Worm (Caenorhabditis elegans): ENCODE data around the gene dod-3.

Gene dod-3

DNA sequence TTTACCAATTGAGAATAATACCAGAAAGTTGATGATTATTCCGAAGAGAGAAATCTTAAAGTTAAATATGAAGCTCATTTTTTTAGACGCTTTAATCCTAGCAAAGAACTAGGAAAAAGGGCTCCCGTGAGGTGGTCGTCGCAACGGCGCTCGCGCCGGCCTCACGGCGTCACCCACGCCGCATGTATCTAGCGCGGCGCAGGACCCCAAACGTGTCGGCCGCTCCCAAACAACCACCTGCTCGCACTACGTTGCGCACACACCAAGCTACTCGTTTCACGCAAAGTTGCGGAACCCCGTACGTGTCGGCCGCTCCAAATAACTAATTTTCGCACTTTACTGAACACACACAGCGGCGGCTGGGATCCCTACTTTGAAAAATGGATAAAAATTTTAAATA lies 15.5 kb upstream of the dod-3 start (continued):
- no peak for TF ChIP-seq F57C9.4 (tag; optimal IDR thresholded peaks at IDR 0.05)
- no peak for TF ChIP-seq Y56A3A.18 (GFP tag; IDR thresholded peaks at IDR 0.05)
- TF ChIP-seq cebp-2 (GFP tag; IDR thresholded peaks at IDR 0.05): no peak

DNA sequence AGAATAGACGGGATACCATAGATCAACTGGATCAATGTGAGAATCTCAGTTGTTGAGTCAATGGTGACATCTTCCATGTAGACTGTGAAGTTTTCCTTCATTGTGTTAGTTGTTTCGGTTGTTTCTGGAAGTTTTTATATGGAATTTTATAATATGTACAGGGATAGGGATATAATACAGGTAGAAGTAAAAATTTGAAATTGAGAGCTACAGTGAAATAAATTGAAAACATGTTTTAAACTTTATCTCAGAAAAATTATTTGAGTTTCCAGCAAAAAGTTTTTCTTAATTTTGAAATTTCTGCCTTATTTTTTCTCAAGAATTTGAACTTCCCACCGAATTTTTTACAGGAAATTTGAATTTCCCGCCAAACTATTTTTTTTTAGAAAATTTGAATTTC lies 11.4 kb upstream of the dod-3 start, which contains the start of gene srg-62:
TSS of gene srg-62 (minus strand) at position 101 of the 400 bp plus-strand sequence.
- TF ChIP-seq aptf-2 (GFP tag; conservative IDR thresholded peaks at IDR 0.05) (no peak), B0336.3 (GFP tag; IDR thresholded peaks at IDR 0.05) (no peak)

DNA sequence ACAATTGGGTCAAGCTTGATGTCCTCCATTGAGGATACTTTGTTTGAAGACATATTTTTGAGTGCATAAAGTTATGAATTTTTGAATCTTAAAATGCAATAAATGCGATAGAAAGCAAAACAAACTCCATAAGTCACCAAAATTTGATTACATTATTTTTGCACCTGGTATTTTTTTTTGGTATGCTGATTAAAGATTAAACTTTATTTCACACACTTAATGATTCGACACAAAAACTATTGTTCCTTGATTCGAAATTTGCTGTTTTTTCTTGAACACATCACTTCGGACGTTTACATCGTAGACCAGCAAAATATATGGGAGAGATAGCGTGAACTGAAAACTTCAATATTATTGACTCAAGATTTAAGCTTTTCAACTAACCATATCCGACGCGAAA lies 9.3 kb upstream of the dod-3 start, which contains the start of gene srg-61:
TSS of gene srg-61 (minus strand) at position 101 of the 400 bp plus-strand sequence.
- no peak for TF ChIP-seq ztf-25 (GFP tag; IDR thresholded peaks at IDR 0.05)
- TF ChIP-seq T26A5.8 (tag; optimal IDR thresholded peaks at IDR 0.05): no peak
- no peak for TF ChIP-seq C17E4.6 (GFP tag; IDR thresholded peaks at IDR 0.05)
- TF ChIP-seq B0261.1 (tag; optimal IDR thresholded peaks at IDR 0.05): no peak
- no peak for TF ChIP-seq T07F8.4 (tag; optimal IDR thresholded peaks at IDR 0.05)
- no peak for TF ChIP-seq nfyb-1 (GFP tag; IDR thresholded peaks at IDR 0.05)
- no peak for TF ChIP-seq repo-1 (tag; optimal IDR thresholded peaks at IDR 0.05)
- TF ChIP-seq F22D6.2 (tag; optimal IDR thresholded peaks at IDR 0.05): no peak
- no peak for TF ChIP-seq F33H1.4 (GFP tag; IDR thresholded peaks at IDR 0.05)
- TF ChIP-seq pha-4 (tag; optimal IDR thresholded peaks at IDR 0.05): no peak
- no peak for TF ChIP-seq attf-5 (GFP tag; optimal IDR thresholded peaks at IDR 0.05)
- TF ChIP-seq lsy-27 (tag; optimal IDR thresholded peaks at IDR 0.05; ENCODE audit: borderline replicate concordance, insufficient read depth): no peak

DNA sequence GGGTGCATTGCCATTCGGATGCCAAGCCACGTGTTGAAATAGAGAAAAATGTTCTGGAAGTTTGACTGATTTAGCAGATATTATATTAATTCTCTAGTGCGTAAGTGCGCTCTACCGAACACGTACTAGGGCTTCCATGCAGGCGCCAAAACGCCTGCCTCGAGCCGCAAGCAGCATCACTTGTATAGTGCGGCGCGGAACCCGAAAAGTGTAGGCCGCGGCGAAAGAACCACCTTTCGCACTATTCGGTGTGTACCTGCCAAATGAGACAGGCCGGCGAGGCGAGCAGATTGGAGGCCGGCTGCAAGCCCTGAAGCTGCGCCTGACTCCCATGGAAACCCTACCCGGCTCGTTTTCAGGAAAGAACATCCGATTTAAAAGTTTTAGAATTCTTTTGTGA lies 8.7 kb upstream of the dod-3 start:
- no peak for TF ChIP-seq K11D2.4 (GFP tag; IDR thresholded peaks at IDR 0.05)
- peak; percentile 24 for TF ChIP-seq snpc-3.4 (tag; optimal IDR thresholded peaks at IDR 0.05)
- peak; percentile 56; the same call in 1 of the 2 replicates for TF ChIP-seq lin-26 (GFP tag; IDR thresholded peaks at IDR 0.05)
- no peak for TF ChIP-seq T26A5.8 (tag; optimal IDR thresholded peaks at IDR 0.05)
- no peak for TF ChIP-seq lin-35 (GFP tag; optimal IDR thresholded peaks at IDR 0.05)
- TF ChIP-seq lsy-27 (tag; optimal IDR thresholded peaks at IDR 0.05; ENCODE audit: borderline replicate concordance, insufficient read depth): no peak
- no peak for TF ChIP-seq mxl-1 (tag; optimal IDR thresholded peaks at IDR 0.05)
- no peak for TF ChIP-seq nfyb-1 (GFP tag; IDR thresholded peaks at IDR 0.05)
- TF ChIP-seq egrh-3 (GFP tag; IDR thresholded peaks at IDR 0.05): peak; percentile 37; the same call in 1 of the 2 replicates
- TF ChIP-seq F55B11.4 (tag; optimal IDR thresholded peaks at IDR 0.05; ENCODE audit: borderline replicate concordance, insufficient read depth): no peak
- peak; percentile 80 for TF ChIP-seq snpc-4 (GFP tag; optimal IDR thresholded peaks at IDR 0.05)
- TF ChIP-seq snpc-4 (tag; optimal IDR thresholded peaks at IDR 0.05): peak in 3 of 4 experiments; percentile 83 to 93 (median 92)
- no peak for TF ChIP-seq B0336.3 (GFP tag; IDR thresholded peaks at IDR 0.05)
- TF ChIP-seq Y95B8A.8 (GFP tag; IDR thresholded peaks at IDR 0.05): no peak
- TF ChIP-seq madf-10 (tag; optimal IDR thresholded peaks at IDR 0.05): no peak
- no peak for TF ChIP-seq attf-5 (GFP tag; optimal IDR thresholded peaks at IDR 0.05)
- no peak for TF ChIP-seq nfya-2 (GFP tag; IDR thresholded peaks at IDR 0.05)
- TF ChIP-seq C06A6.2 (GFP tag; conservative IDR thresholded peaks at IDR 0.05): no peak
- no peak for TF ChIP-seq F57C9.4 (tag; optimal IDR thresholded peaks at IDR 0.05)
- no peak for TF ChIP-seq xnd-1 (tag; optimal IDR thresholded peaks at IDR 0.05)
- TF ChIP-seq mcd-1 (GFP tag; IDR thresholded peaks at IDR 0.05): no peak
- TF ChIP-seq ceh-79 (tag; optimal IDR thresholded peaks at IDR 0.05): no peak
- TF ChIP-seq F23B12.7 (tag; optimal IDR thresholded peaks at IDR 0.05; ENCODE audit: insufficient read depth): no peak
- no peak for TF ChIP-seq pbrm-1 (GFP tag; IDR thresholded peaks at IDR 0.05)
- TF ChIP-seq repo-1 (tag; optimal IDR thresholded peaks at IDR 0.05): no peak
- no peak for TF ChIP-seq rec-8 (tag; optimal IDR thresholded peaks at IDR 0.05)
- TF ChIP-seq attf-6 (GFP tag; IDR thresholded peaks at IDR 0.05): no peak
- TF ChIP-seq ccch-3 (GFP tag; optimal IDR thresholded peaks at IDR 0.05): no peak
- TF ChIP-seq lsl-1 (GFP tag; optimal IDR thresholded peaks at IDR 0.05): peak; percentile 6
- TF ChIP-seq B0035.1 (tag; optimal IDR thresholded peaks at IDR 0.05): no peak
- no peak for TF ChIP-seq ztf-18 (tag; optimal IDR thresholded peaks at IDR 0.05)
- no peak for TF ChIP-seq ceh-58 (GFP tag; IDR thresholded peaks at IDR 0.05)
- no peak for TF ChIP-seq lin-54 (GFP tag; optimal IDR thresholded peaks at IDR 0.05)
